Fruit fly (Drosophila melanogaster): ENCODE results near the gene ps.

DNA sequence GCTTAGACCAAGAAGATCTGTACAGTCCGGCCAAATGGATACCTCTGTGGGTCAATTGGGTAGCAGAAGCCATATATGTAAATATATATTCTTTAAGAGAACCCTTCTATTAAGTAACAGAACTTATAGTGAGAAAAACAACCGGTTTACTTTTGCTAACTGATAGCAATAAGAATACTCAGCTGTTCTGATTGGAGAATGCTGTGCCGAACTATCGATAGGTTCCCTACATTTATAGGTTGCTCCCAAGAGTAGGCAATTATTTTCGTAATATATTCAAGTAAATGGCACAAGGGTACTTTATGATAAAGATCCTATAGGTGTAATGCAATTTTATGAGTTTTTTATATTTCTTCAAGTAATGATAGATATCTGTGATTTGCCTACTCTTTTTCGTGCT lies 38.6 kb downstream of the ps start, which contains the start of gene GstZ1:
- TF ChIP-seq psq (optimal IDR thresholded peaks at IDR 0.05) (no peak), pan (optimal IDR thresholded peaks at IDR 0.05) (no peak), CG8478 (optimal IDR thresholded peaks at IDR 0.05) (no peak), usp (GFP tag; optimal IDR thresholded peaks at IDR 0.05) (no peak)

All from whole organism.